Fruit fly (Drosophila melanogaster): Measurements from ENCODE around the gene CG3557.

CG3557 gene

DNA sequence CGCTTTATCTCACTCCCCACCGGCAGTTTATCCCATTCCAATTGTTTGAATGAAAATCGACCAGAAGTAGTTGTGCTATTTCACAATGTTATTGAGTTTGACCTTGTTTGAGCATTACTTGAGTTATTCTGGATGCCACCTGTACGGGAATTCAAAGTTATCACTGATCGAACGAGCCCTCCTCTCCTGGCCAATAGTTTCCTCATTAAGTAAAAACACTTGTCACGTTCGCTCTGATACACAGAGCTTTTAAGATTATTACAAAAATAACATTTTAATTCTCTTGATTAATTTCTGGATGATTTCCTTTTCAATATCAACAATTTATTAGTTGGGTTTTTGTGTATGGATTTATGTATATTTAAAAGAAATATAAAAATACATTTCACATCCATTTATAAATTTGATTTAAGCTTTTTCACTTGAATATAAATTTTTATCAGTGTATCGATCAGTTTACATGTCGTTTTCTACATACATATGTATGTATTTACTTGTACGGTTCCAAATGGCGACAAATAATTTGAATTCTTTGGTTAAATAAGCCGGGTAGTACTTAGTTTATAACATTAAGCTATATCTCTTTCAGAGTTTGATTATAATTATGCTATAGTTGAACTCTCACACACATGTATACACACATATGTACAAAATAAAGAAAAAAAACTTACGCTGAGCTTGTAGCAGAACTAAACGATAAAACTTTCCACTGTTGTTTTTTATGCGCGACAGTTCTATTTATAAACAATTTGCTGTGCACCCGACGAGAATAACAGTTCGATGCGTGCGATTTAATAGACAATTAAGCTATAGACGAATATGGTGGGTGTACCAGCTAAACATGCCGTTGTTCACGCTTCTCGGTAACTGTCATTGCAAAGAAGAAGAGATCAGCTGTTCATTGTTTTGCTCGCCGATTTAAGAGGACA is 11.5 kb downstream of the CG3557 start, which contains the start of the genes CG3609 and CG15390 (continued):
- peak; percentile 82 for TF ChIP-seq CG17328 (GFP tag; IDR thresholded peaks at IDR 0.05)
- TF ChIP-seq Taf1 (GFP tag; IDR thresholded peaks at IDR 0.05), result peak; percentile 47
- peak; percentile 29; the same call in 1 of the 2 replicates for TF ChIP-seq bowl (GFP tag; IDR thresholded peaks at IDR 0.05)
- TF ChIP-seq CG15514 (GFP tag; optimal IDR thresholded peaks at IDR 0.05), result peak; percentile 80
- peak; percentile 88 for TF ChIP-seq CG18599 (GFP tag; optimal IDR thresholded peaks at IDR 0.05)
- TF ChIP-seq CG7963 (GFP tag; IDR thresholded peaks at IDR 0.05; ENCODE audit: partially characterized antibody), result no peak
- peak; percentile 70 for TF ChIP-seq Meics (GFP tag; optimal IDR thresholded peaks at IDR 0.05)
- peak; percentile 89 for TF ChIP-seq sob (GFP tag; IDR thresholded peaks at IDR 0.05)
- TF ChIP-seq nerfin-2 (GFP tag; IDR thresholded peaks at IDR 0.05; ENCODE audit: partially characterized antibody), result no peak
- TF ChIP-seq amos (GFP tag; IDR thresholded peaks at IDR 0.05; ENCODE audit: partially characterized antibody), result peak; percentile 40; the same call in 1 of the 2 replicates
- peak; percentile 78 for TF ChIP-seq CG1792 (GFP tag; optimal IDR thresholded peaks at IDR 0.05)
- peak; percentile 35 for TF ChIP-seq fd96Cb (tag; optimal IDR thresholded peaks at IDR 0.05)
- TF ChIP-seq ems (GFP tag; optimal IDR thresholded peaks at IDR 0.05), result peak; percentile 91
- peak; percentile 57 for TF ChIP-seq Hey (tag; optimal IDR thresholded peaks at IDR 0.05)
- TF ChIP-seq tll (GFP tag; optimal IDR thresholded peaks at IDR 0.05), result no peak
- no peak for TF ChIP-seq fd64A (GFP tag; optimal IDR thresholded peaks at IDR 0.05)
- peak; percentile 77 to 89 for TF ChIP-seq chif (GFP tag; optimal IDR thresholded peaks at IDR 0.05)
- TF ChIP-seq klu (GFP tag; IDR thresholded peaks at IDR 0.05), result no peak
- peak; percentile 41 for TF ChIP-seq pfk (GFP tag; optimal IDR thresholded peaks at IDR 0.05)
- peak; percentile 85 for TF ChIP-seq CG4617 (GFP tag; optimal IDR thresholded peaks at IDR 0.05; ENCODE audit: borderline replicate concordance)
- TF ChIP-seq CG11456 (GFP tag; IDR thresholded peaks at IDR 0.05), result peak; percentile 96
- TF ChIP-seq CG11085 (GFP tag; IDR thresholded peaks at IDR 0.05), result peak; percentile 59; the same call in 1 of the 2 replicates
- peak; percentile 31 for TF ChIP-seq CG8388 (GFP tag; optimal IDR thresholded peaks at IDR 0.05)
- TF ChIP-seq bbx (GFP tag; IDR thresholded peaks at IDR 0.05; ENCODE audit: partially characterized antibody), result peak; percentile 40; the same call in 1 of the 2 replicates
- peak; percentile 78 for TF ChIP-seq emc (GFP tag; optimal IDR thresholded peaks at IDR 0.05)
- no peak; the same call in 1 of the 2 replicates for TF ChIP-seq Ravus (GFP tag; IDR thresholded peaks at IDR 0.05)
- TF ChIP-seq p53 (GFP tag; optimal IDR thresholded peaks at IDR 0.05), result peak; percentile 58
- TF ChIP-seq Jarid2 (GFP tag; optimal IDR thresholded peaks at IDR 0.05), result no peak
- no peak; the same call in 3 of the 4 replicates for TF ChIP-seq Dll (GFP tag; IDR thresholded peaks at IDR 0.05; ENCODE audit: partially characterized antibody)
- TF ChIP-seq Dbx (GFP tag; IDR thresholded peaks at IDR 0.05), result peak; percentile 87
- TF ChIP-seq CG7745 (tag; optimal IDR thresholded peaks at IDR 0.05), result no peak
- peak; percentile 88 for TF ChIP-seq ken (GFP tag; IDR thresholded peaks at IDR 0.05)
- TF ChIP-seq toy (GFP tag; IDR thresholded peaks at IDR 0.05), result peak; percentile 42; the same call in 1 of the 2 replicates
- peak; percentile 69 for TF ChIP-seq wek (GFP tag; optimal IDR thresholded peaks at IDR 0.05)
- TF ChIP-seq crc (GFP tag; optimal IDR thresholded peaks at IDR 0.05), result peak; percentile 79
- TF ChIP-seq lab (GFP tag; optimal IDR thresholded peaks at IDR 0.05), result peak; percentile 80
- TF ChIP-seq Ets97D (GFP tag; optimal IDR thresholded peaks at IDR 0.05), result peak; percentile 83
- TF ChIP-seq al (GFP tag; IDR thresholded peaks at IDR 0.05), result peak; percentile 82
- peak; percentile 45; the same call in 1 of the 3 replicates for TF ChIP-seq ase (GFP tag; IDR thresholded peaks at IDR 0.05)
- peak; percentile 30 for TF ChIP-seq Oli (tag; optimal IDR thresholded peaks at IDR 0.05)
- TF ChIP-seq Hmx (GFP tag; optimal IDR thresholded peaks at IDR 0.05), result peak; percentile 50
- peak; percentile 58 for TF ChIP-seq E2f2 (GFP tag; IDR thresholded peaks at IDR 0.05)
- TF ChIP-seq CG4282 (GFP tag; optimal IDR thresholded peaks at IDR 0.05), result peak; percentile 77
- TF ChIP-seq CG12391 (tag; optimal IDR thresholded peaks at IDR 0.05), result peak; percentile 78
- TF ChIP-seq CG15269 (tag; optimal IDR thresholded peaks at IDR 0.05), result peak; percentile 77
- peak; percentile 49 for TF ChIP-seq CG17829 (tag; optimal IDR thresholded peaks at IDR 0.05)
- TF ChIP-seq odd (GFP tag; optimal IDR thresholded peaks at IDR 0.05), result peak; percentile 3

Data from whole organism, embryonic.